Worm (Caenorhabditis elegans): ENCODE data around the gene yars-2.
A peak's percentile ranks its signal among the peaks of the same experiment; 100 is the strongest.

The yars-2 gene

DNA sequence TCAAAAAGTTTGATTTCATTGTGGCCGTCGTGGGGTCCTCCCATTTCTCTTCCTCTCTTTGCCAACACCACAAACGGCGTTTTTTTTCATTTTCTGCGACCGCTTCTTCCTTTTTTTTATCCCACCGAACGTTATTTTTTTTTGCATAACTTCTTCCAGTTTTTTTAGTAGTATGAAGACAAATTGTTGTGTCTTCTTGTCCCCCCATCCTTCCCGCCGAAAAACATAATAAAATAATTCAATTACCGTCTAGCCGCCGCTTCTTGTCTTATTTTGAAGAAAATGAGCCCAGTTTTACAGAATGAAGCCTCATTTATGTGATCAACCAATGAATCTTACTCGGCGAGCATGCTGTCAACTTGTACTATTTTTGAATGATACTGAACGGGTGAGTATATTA is 43.2 kb downstream of the yars-2 start, which contains the start of gene F29B9.12:
F29B9.12 (plus strand) TSS at position 301 of the 400 bp plus-strand sequence.
- TF ChIP-seq vab-15 (tag; optimal IDR thresholded peaks at IDR 0.05), result no peak
- TF ChIP-seq ztf-11 (tag; optimal IDR thresholded peaks at IDR 0.05), result no peak
- TF ChIP-seq fkh-10 (GFP tag; optimal IDR thresholded peaks at IDR 0.05), result no peak
- no peak for TF ChIP-seq aha-1 (tag; optimal IDR thresholded peaks at IDR 0.05)
- TF ChIP-seq nhr-76 (tag; optimal IDR thresholded peaks at IDR 0.05), result no peak
- no peak for TF ChIP-seq hlh-17 (GFP tag; optimal IDR thresholded peaks at IDR 0.05; ENCODE audit: borderline replicate concordance)
- TF ChIP-seq egl-27 (tag; optimal IDR thresholded peaks at IDR 0.05), result no peak
- no peak for TF ChIP-seq fos-1 (tag; optimal IDR thresholded peaks at IDR 0.05)

DNA sequence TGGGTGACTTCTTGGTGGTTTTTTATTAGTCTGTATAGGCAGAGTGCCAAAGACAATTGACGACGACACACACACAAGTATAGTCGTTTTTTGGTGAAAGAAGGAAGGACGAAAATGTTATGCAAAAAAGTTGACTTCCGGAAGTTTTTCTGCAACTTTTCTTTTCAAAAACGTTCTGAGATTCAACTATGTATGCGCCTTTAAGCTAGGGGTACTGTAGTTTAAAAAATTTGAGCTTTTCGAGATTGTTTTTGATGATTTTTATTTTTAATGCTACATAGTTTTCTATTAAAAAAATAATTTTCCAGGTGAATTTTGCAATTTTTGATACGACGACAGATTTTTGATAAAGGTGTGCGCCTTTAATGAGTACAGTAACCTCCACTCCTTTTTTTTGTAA is 44.6 kb downstream of the yars-2 start:
- no peak for TF ChIP-seq unc-62 (GFP tag; optimal IDR thresholded peaks at IDR 0.05)

DNA sequence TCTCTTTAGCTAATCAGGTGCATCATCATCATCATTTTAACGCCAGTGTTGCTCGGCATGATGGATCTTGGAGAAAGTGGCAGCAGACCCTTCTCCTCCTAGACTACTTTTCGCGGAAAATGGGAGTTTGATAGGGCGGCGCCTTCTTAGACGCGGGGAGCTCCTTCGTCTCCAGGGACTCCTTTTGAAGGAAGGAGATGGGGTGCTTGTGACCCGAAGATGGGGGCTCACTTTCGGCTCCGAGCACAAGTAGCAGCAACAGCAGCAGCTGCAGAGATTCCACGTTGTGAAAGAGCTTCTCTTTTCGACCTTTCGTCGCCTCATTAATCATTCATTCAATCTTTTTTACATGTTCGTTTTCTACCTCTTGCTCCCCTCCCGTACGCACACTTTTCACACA is 45.0 kb downstream of the yars-2 start:
- peak; percentile 63 for TF ChIP-seq mab-9 (GFP tag; IDR thresholded peaks at IDR 0.05)
- TF ChIP-seq C04F5.9 (tag; optimal IDR thresholded peaks at IDR 0.05), result no peak
- no peak for TF ChIP-seq lin-39 (tag; optimal IDR thresholded peaks at IDR 0.05)
- no peak for TF ChIP-seq unc-86 (tag; optimal IDR thresholded peaks at IDR 0.05)
- TF ChIP-seq nhr-11 (tag; optimal IDR thresholded peaks at IDR 0.05), result no peak
- no peak for TF ChIP-seq sptf-1 (tag; optimal IDR thresholded peaks at IDR 0.05)
- TF ChIP-seq efl-3 (GFP tag; optimal IDR thresholded peaks at IDR 0.05), result no peak
- peak; percentile 46 for TF ChIP-seq lin-14 (GFP tag; optimal IDR thresholded peaks at IDR 0.05)
- no peak for TF ChIP-seq xbp-1 (tag; optimal IDR thresholded peaks at IDR 0.05)
- no peak for TF ChIP-seq nhr-20 (tag; optimal IDR thresholded peaks at IDR 0.05)
- no peak for TF ChIP-seq fkh-4 (tag; optimal IDR thresholded peaks at IDR 0.05; ENCODE audit: borderline replicate concordance)
- peak in 1 of 3 experiments; percentile 2 for TF ChIP-seq ceh-82 (tag; optimal IDR thresholded peaks at IDR 0.05)

DNA sequence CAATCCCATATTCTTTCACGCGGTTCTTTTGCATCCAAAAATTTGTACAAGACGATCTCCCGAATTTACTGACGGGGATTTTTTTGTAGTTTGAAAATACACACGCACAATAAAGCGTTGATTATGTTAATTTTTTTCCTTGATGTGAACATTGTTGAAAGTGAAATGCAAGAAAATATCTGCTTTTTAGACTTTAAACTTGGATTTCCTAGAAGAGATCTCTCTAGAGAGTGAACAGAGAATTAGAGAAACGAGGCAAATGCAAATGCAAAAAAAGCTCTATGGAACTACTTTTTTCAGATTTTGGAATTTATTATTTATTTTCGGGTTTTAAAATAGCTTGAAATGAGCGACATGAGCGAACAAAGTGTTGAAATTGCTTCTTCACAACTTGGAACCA is 47.3 kb downstream of the yars-2 start, which contains the start of gene F29B9.1:
F29B9.1 (plus strand) TSS at position 301 of the 400 bp plus-strand sequence.
- TF ChIP-seq lin-13 (GFP tag; optimal IDR thresholded peaks at IDR 0.05) (no peak), nhr-12 (tag; optimal IDR thresholded peaks at IDR 0.05) (no peak), efl-1 (optimal IDR thresholded peaks at IDR 0.05) (no peak), efl-1 (GFP tag; optimal IDR thresholded peaks at IDR 0.05 in 1 of 2) (no peak), sox-4 (tag; optimal IDR thresholded peaks at IDR 0.05) (no peak), hlh-17 (GFP tag; optimal IDR thresholded peaks at IDR 0.05; ENCODE audit: borderline replicate concordance) (no peak), hpl-2 (GFP tag; optimal IDR thresholded peaks at IDR 0.05) (no peak), sup-37 (GFP tag; optimal IDR thresholded peaks at IDR 0.05) (no peak), pqm-1 (tag; optimal IDR thresholded peaks at IDR 0.05) (no peak), ceh-82 (tag; optimal IDR thresholded peaks at IDR 0.05) (no peak), aly-2 (tag; optimal IDR thresholded peaks at IDR 0.05) (no peak), C16A3.4 (tag; optimal IDR thresholded peaks at IDR 0.05) (no peak), mab-9 (GFP tag; IDR thresholded peaks at IDR 0.05) (no peak), fkh-4 (tag; optimal IDR thresholded peaks at IDR 0.05; ENCODE audit: borderline replicate concordance) (no peak)

All from whole organism, L1 larva.